Fruit fly (Drosophila melanogaster): ENCODE measurements around the gene PolI.
A peak's percentile ranks its signal among the peaks of the same experiment; 100 is the strongest.

The PolI gene

DNA sequence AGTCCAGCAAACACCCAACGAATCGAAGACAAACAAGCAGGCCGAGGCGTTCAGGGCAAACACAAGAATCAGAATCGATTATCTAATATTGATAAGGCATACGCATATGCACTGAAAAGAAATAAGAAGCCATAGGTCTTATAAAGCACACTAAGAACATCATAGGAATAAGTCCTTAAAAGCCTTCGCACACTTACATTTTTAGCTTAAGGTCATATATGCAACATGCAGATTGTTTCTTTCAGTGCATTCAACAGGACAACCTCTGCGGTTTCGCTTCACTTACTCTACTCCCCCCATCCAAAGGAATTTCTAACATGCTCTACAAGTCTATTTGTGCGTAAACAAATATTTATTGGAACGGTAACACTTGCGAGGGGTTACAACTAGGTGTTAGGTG, 20.7 kb upstream of the PolI start (continued):
- TF ChIP-seq ATbp (GFP tag; optimal IDR thresholded peaks at IDR 0.05) (peak; percentile 22), lbe (GFP tag; optimal IDR thresholded peaks at IDR 0.05) (no peak), nau (GFP tag; optimal IDR thresholded peaks at IDR 0.05) (no peak), CG4707 (GFP tag; optimal IDR thresholded peaks at IDR 0.05) (peak; percentile 3), Neu2 (GFP tag; optimal IDR thresholded peaks at IDR 0.05; ENCODE audit: borderline replicate concordance) (no peak), CG8924 (tag; optimal IDR thresholded peaks at IDR 0.05) (peak; percentile 71), B-H1 (GFP tag; IDR thresholded peaks at IDR 0.05) (no peak), sisA (GFP tag; IDR thresholded peaks at IDR 0.05) (peak; percentile 60), Ssrp (tag; optimal IDR thresholded peaks at IDR 0.05) (peak; percentile 58), CG8290 (GFP tag; optimal IDR thresholded peaks at IDR 0.05) (no peak), CG8290 (tag; optimal IDR thresholded peaks at IDR 0.05) (no peak), unc-4 (GFP tag; IDR thresholded peaks at IDR 0.05; ENCODE audit: partially characterized antibody) (no peak), CG8765 (GFP tag; IDR thresholded peaks at IDR 0.05) (no peak; the same call in 1 of the 2 replicates), zen2 (GFP tag; IDR thresholded peaks at IDR 0.05; ENCODE audit: partially characterized antibody) (no peak), Taf1 (GFP tag; IDR thresholded peaks at IDR 0.05) (no peak), so (GFP tag; IDR thresholded peaks at IDR 0.05) (no peak), trem (tag; optimal IDR thresholded peaks at IDR 0.05) (peak; percentile 44), CG18476 (GFP tag; optimal IDR thresholded peaks at IDR 0.05) (peak; percentile 23), unpg (GFP tag; optimal IDR thresholded peaks at IDR 0.05) (peak; percentile 60), Dbx (GFP tag; IDR thresholded peaks at IDR 0.05) (no peak), tx (GFP tag; optimal IDR thresholded peaks at IDR 0.05) (peak; percentile 14), CG6765 (GFP tag; optimal IDR thresholded peaks at IDR 0.05) (no peak), luna (GFP tag; optimal IDR thresholded peaks at IDR 0.05) (no peak), klu (GFP tag; IDR thresholded peaks at IDR 0.05) (no peak), seq (GFP tag; IDR thresholded peaks at IDR 0.05) (no peak), CG13624 (GFP tag; optimal IDR thresholded peaks at IDR 0.05) (peak; percentile 8), mld (GFP tag; IDR thresholded peaks at IDR 0.05; ENCODE audit: partially characterized antibody) (no peak), dmrt99B (tag; optimal IDR thresholded peaks at IDR 0.05) (peak; percentile 51), CG6683 (GFP tag; optimal IDR thresholded peaks at IDR 0.05) (no peak), CG2120 (GFP tag; optimal IDR thresholded peaks at IDR 0.05) (no peak), dati (GFP tag; IDR thresholded peaks at IDR 0.05) (no peak), pzg (GFP tag; optimal IDR thresholded peaks at IDR 0.05) (no peak), CrebB (tag; optimal IDR thresholded peaks at IDR 0.05) (no peak), CHES-1-like (GFP tag; optimal IDR thresholded peaks at IDR 0.05) (peak; percentile 34), Nf-YA (GFP tag; IDR thresholded peaks at IDR 0.05) (0 out of 2 replicates have a peak, but pooled peaks have one; percentile 51), CG13775 (GFP tag; optimal IDR thresholded peaks at IDR 0.05) (peak; percentile 53), CG16863 (GFP tag; optimal IDR thresholded peaks at IDR 0.05) (peak; percentile 70), cg (GFP tag; optimal IDR thresholded peaks at IDR 0.05) (no peak), CG17186 (GFP tag; optimal IDR thresholded peaks at IDR 0.05) (peak; percentile 21), CG34376 (GFP tag; optimal IDR thresholded peaks at IDR 0.05) (no peak), salm (tag; optimal IDR thresholded peaks at IDR 0.05) (peak; percentile 51), Six4 (GFP tag; optimal IDR thresholded peaks at IDR 0.05) (no peak), ranshi (GFP tag; IDR thresholded peaks at IDR 0.05) (peak; percentile 30; the same call in 1 of the 2 replicates), Scr (GFP tag; IDR thresholded peaks at IDR 0.05; ENCODE audit: partially characterized antibody) (no peak), CG4820 (GFP tag; optimal IDR thresholded peaks at IDR 0.05) (peak; percentile 71), sd (tag; optimal IDR thresholded peaks at IDR 0.05) (no peak), CG8089 (GFP tag; optimal IDR thresholded peaks at IDR 0.05) (peak; percentile 50), CG4282 (GFP tag; optimal IDR thresholded peaks at IDR 0.05) (no peak), CG10654 (GFP tag; optimal IDR thresholded peaks at IDR 0.05) (no peak), CG13123 (GFP tag; optimal IDR thresholded peaks at IDR 0.05) (peak; percentile 24), kay (GFP tag; optimal IDR thresholded peaks at IDR 0.05) (no peak), ttk (GFP tag; IDR thresholded peaks at IDR 0.05) (peak; percentile 24; the same call in 1 of the 2 replicates)
